Fruit fly (Drosophila melanogaster) whole organism, prepupa: Measurements from ENCODE around the gene CG6638.

Source experiments
- CG1621 ChIP-seq: fragments of 200-800 bp; sonication (Bioruptor generic); optimal IDR thresholded peaks from 3 replicates; lab custom pipeline; 2018; ENCODE audit warnings: missing biosample characterization, mild to moderate bottlenecking, missing genetic modification characterization
- CG32006 ChIP-seq: fragments of 200-800 bp; sonication (Bioruptor generic); optimal IDR thresholded peaks from 3 replicates; lab custom pipeline; 2017; ENCODE audit warnings: missing biosample characterization, mild to moderate bottlenecking, missing genetic modification characterization
- CG3919 ChIP-seq: fragments of 200-800 bp; sonication (Bioruptor generic); optimal IDR thresholded peaks from 3 replicates; lab custom pipeline; 2016; ENCODE audit warnings: missing biosample characterization, missing genetic modification characterization
- Eip78C ChIP-seq: fragments of 200-800 bp; sonication (Bioruptor generic); peaks from one replicate; lab custom pipeline; 2016; ENCODE audit warnings: missing biosample characterization, missing genetic modification characterization
- net ChIP-seq: fragments of 200-800 bp; sonication (Bioruptor generic); optimal IDR thresholded peaks from 3 replicates; lab custom pipeline; 2016; ENCODE audit warnings: missing biosample characterization, missing genetic modification characterization
- svp ChIP-seq: fragments of 200-800 bp; sonication (Bioruptor generic); peaks from one replicate; lab custom pipeline; 2016; ENCODE audit warnings: missing biosample characterization, missing genetic modification characterization
- topi ChIP-seq: fragments of 200-800 bp; sonication (Bioruptor generic); optimal IDR thresholded peaks from 3 replicates; lab custom pipeline; 2016; ENCODE audit warnings: missing biosample characterization, missing genetic modification characterization
- vri ChIP-seq: fragments of 200-800 bp; sonication (Bioruptor generic); optimal IDR thresholded peaks from 3 replicates; lab custom pipeline; 2016; ENCODE audit warnings: missing biosample characterization, mild to moderate bottlenecking, missing genetic modification characterization

Gene CG6638

DNA sequence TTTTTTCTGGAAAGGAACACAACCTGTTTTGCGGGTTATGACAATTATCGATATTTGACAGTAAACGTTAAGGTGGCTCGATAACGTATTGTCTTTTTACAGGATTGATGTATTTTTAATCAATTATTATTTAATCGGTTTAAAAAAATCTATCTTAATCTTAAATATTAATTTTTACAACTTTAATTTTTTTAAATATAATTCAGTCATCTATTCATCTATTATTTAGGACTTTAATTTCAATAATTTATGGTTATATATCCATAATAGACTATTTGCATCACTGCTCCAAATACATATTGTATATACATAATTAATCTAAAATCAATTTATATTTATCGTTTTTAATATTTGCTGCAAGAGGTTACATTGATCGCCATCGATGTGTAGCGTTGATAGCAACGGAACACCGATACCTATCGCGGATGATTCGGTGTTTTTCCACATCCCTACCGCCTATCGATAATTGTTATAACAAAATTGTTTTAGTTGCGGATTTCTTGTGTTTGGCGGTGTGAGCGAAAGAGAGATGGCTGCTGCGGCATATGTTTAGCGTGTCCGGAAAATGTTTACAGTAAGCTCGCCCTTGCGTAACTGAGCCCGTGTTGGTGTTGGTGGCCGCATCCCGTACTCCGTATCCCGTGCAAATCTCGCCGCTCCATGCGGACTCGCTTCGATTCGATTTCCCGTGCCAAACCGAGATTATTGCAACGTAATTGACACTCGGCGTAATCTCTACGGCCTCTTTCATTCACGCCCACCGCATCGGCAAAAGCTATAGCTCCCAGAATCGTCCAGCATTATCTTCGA is 50.9 kb downstream of the CG6638 start, which contains the start of the genes GstO1 and foi (continued):
- TF ChIP-seq svp (peak; percentile 82), topi (GFP tag; lab: Kevin White, UChicago) (peak; percentile 40), CG32006 (GFP tag; lab: Kevin White, UChicago) (peak; percentile 38), Eip78C (GFP tag; lab: Kevin White, UChicago) (peak; percentile 45), CG1621 (tag; lab: Kevin White, UChicago) (peak; percentile 82), vri (peak; percentile 67), CG3919 (GFP tag; lab: Kevin White, UChicago) (no peak), net (no peak)
- TF ChIP-seq, all 60 proteins: peak for 22
